Fruit fly (Drosophila melanogaster) whole organism, embryonic: ENCODE results near the gene Prx4.

ENCODE experiments used
- Asciz ChIP-seq: fragments of 200-800 bp; sonication (Bioruptor generic); optimal IDR thresholded peaks from 2 replicates; lab custom pipeline; 2017; ENCODE audit warnings: missing biosample characterization, mild to moderate bottlenecking, missing genetic modification characterization, missing genetic modification reagents
- CG10959 ChIP-seq: fragments of 200-800 bp; sonication (Bioruptor generic); IDR thresholded peaks from 2 replicates; pipeline ENCODE4 v1.3.6; 2022; ENCODE audit warnings: missing biosample characterization, missing genetic modification characterization
- CG11696 ChIP-seq: fragments of 200-800 bp; sonication (Bioruptor generic); IDR thresholded peaks from 2 replicates; pipeline ENCODE4 v1.3.6; 2022; ENCODE audit warnings: missing biosample characterization, missing genetic modification characterization
- CG12744 ChIP-seq: fragments of 200-800 bp; sonication (Bioruptor generic); optimal IDR thresholded peaks from 2 replicates; lab custom pipeline; 2016; ENCODE audit warnings: missing biosample characterization, missing genetic modification characterization
- CG15269 ChIP-seq: fragments of 200-800 bp; sonication (Bioruptor generic); optimal IDR thresholded peaks from 2 replicates; lab custom pipeline; 2018; ENCODE audit warnings: missing biosample characterization, mild to moderate bottlenecking, missing genetic modification characterization, moderate library complexity
- CG15601 ChIP-seq: fragments of 200-800 bp; sonication (Bioruptor generic); optimal IDR thresholded peaks from 3 replicates; lab custom pipeline; 2019; ENCODE audit warnings: missing biosample characterization, mild to moderate bottlenecking, missing genetic modification characterization, moderate library complexity
- CG15696 ChIP-seq: fragments of 200-800 bp; sonication (Bioruptor generic); optimal IDR thresholded peaks from 2 replicates; lab custom pipeline; 2019; ENCODE audit warnings: missing biosample characterization, mild to moderate bottlenecking, missing genetic modification characterization, moderate library complexity
- CG1603 ChIP-seq: fragments of 200-800 bp; sonication (Bioruptor generic); optimal IDR thresholded peaks from 2 replicates; lab custom pipeline; 2019; ENCODE audit warnings: missing biosample characterization, mild to moderate bottlenecking, missing genetic modification characterization, moderate library complexity
- CG1647 ChIP-seq: fragments of 200-800 bp; sonication (Bioruptor generic); optimal IDR thresholded peaks from 3 replicates; lab custom pipeline; 2016; ENCODE audit warnings: missing biosample characterization, missing genetic modification characterization
- CG17612 ChIP-seq: fragments of 200-800 bp; sonication (Bioruptor generic); IDR thresholded peaks from 2 replicates; pipeline ENCODE4 v1.3.6; 2022; ENCODE audit warnings: missing biosample characterization, missing genetic modification characterization
- CG18599 ChIP-seq: fragments of 200-800 bp; sonication (Bioruptor generic); optimal IDR thresholded peaks from 3 replicates; lab custom pipeline; 2017; ENCODE audit warnings: missing biosample characterization, missing genetic modification characterization, mild to moderate bottlenecking, moderate library complexity, missing genetic modification reagents
- CG2678 ChIP-seq: fragments of 200-800 bp; sonication (Bioruptor generic); optimal IDR thresholded peaks from 3 replicates; lab custom pipeline; 2019; ENCODE audit warnings: missing biosample characterization, mild to moderate bottlenecking, missing genetic modification characterization, moderate library complexity
- CG31388 ChIP-seq: fragments of 200-800 bp; sonication (Bioruptor generic); optimal IDR thresholded peaks from 2 replicates; lab custom pipeline; 2016; ENCODE audit warnings: missing biosample characterization, missing genetic modification characterization
- CG32532 ChIP-seq: fragments of 200-800 bp; sonication (Bioruptor generic); IDR thresholded peaks from 2 replicates; pipeline ENCODE4 v1.3.6; 2022; ENCODE audit warnings: missing biosample characterization, missing genetic modification characterization
- CG3838 ChIP-seq: fragments of 200-800 bp; sonication (Bioruptor generic); optimal IDR thresholded peaks from 3 replicates; lab custom pipeline; 2016; ENCODE audit warnings: missing biosample characterization, missing genetic modification characterization
- CG43689 ChIP-seq: fragments of 200-800 bp; sonication (Bioruptor generic); IDR thresholded peaks from 2 replicates; pipeline ENCODE4 v1.3.6; 2022; ENCODE audit warnings: missing biosample characterization, missing genetic modification characterization
- CG4404 ChIP-seq: fragments of 200-800 bp; sonication (Bioruptor generic); IDR thresholded peaks from 2 replicates; pipeline ENCODE4 v1.3.6; 2022; ENCODE audit warnings: missing biosample characterization, missing genetic modification characterization
- CG6791 ChIP-seq: fragments of 200-800 bp; sonication (Bioruptor generic); IDR thresholded peaks from 3 replicates; pipeline ENCODE4 v1.3.6; 2022; ENCODE audit warnings: missing biosample characterization, missing genetic modification characterization; ENCODE audit not compliant: partially characterized antibody
- CG9797 ChIP-seq: fragments of 200-800 bp; sonication (Bioruptor generic); optimal IDR thresholded peaks from 3 replicates; lab custom pipeline; 2018; ENCODE audit warnings: missing biosample characterization, mild to moderate bottlenecking, missing genetic modification characterization
- D ChIP-seq, 2 experiments: fragments of 200-800 bp in 1 of 2; fragments of >200 bp in 1 of 2; sonication (Bioruptor generic) in 1 of 2; optimal IDR thresholded peaks; 2 replicates in 1 of 2; 3 replicates in 1 of 2; lab custom pipeline; 2017; ENCODE audit warnings: mild to moderate bottlenecking in 1 of 2, missing biosample characterization in 1 of 2, missing genetic modification characterization in 1 of 2, missing genetic modification reagents in 1 of 2
- Fer1 ChIP-seq: fragments of 200-800 bp; sonication (Bioruptor generic); optimal IDR thresholded peaks from 2 replicates; lab custom pipeline; 2017; ENCODE audit warnings: missing biosample characterization, mild to moderate bottlenecking, missing genetic modification characterization
- Fer2 ChIP-seq: fragments of 200-800 bp; sonication (Bioruptor generic); optimal IDR thresholded peaks from 2 replicates; lab custom pipeline; 2018; ENCODE audit warnings: missing biosample characterization, mild to moderate bottlenecking, missing genetic modification characterization, moderate library complexity
- GATAe ChIP-seq: fragments of 200-800 bp; sonication (Bioruptor generic); conservative IDR thresholded peaks from 2 replicates; pipeline ENCODE4 v1.3.6; 2022; ENCODE audit warnings: missing biosample characterization, missing genetic modification characterization
- Hr51 ChIP-seq, 2 experiments: fragments of 200-800 bp; sonication (Bioruptor generic); optimal IDR thresholded peaks; 2 replicates in 1 of 2; 3 replicates in 1 of 2; lab custom pipeline; 2016 to 2018; ENCODE audit warnings: missing biosample characterization in 2 of 2, missing genetic modification characterization in 2 of 2, mild to moderate bottlenecking in 1 of 2, moderate library complexity in 1 of 2
- MESR4 ChIP-seq: fragments of 200-800 bp; sonication (Bioruptor generic); optimal IDR thresholded peaks from 2 replicates; lab custom pipeline; 2018; ENCODE audit warnings: missing biosample characterization, mild to moderate bottlenecking, missing genetic modification characterization, moderate library complexity
- MTF-1 ChIP-seq: fragments of 200-800 bp; sonication (Bioruptor generic); optimal IDR thresholded peaks from 2 replicates; lab custom pipeline; 2018; ENCODE audit warnings: missing biosample characterization, mild to moderate bottlenecking, missing genetic modification characterization, borderline replicate concordance
- NC2β ChIP-seq: fragments of 200-800 bp; sonication (Bioruptor generic); optimal IDR thresholded peaks from 2 replicates; lab custom pipeline; 2016; ENCODE audit warnings: missing biosample characterization, missing genetic modification characterization
- Ptx1 ChIP-seq: fragments of 200-800 bp; sonication (Bioruptor generic); IDR thresholded peaks from 2 replicates; pipeline ENCODE4 v1.3.6; 2022; ENCODE audit warnings: missing biosample characterization, missing genetic modification characterization
- Rfx ChIP-seq: fragments of 200-800 bp; sonication (Bioruptor generic); IDR thresholded peaks from 2 replicates; pipeline ENCODE4 v1.3.6; 2022; ENCODE audit warnings: missing biosample characterization, missing genetic modification characterization
- TFAM ChIP-seq: fragments of 200-800 bp; sonication (Bioruptor generic); optimal IDR thresholded peaks from 2 replicates; lab custom pipeline; 2017; ENCODE audit warnings: missing biosample characterization, missing genetic modification characterization, inconsistent platforms
- Vsx1 ChIP-seq: fragments of 200-800 bp; sonication (Bioruptor generic); optimal IDR thresholded peaks from 2 replicates; lab custom pipeline; 2017; ENCODE audit warnings: missing biosample characterization, mild to moderate bottlenecking, missing genetic modification characterization, missing genetic modification reagents
- al ChIP-seq: fragments of 200-800 bp; sonication (Bioruptor generic); IDR thresholded peaks from 2 replicates; pipeline ENCODE4 v1.3.6; 2022; ENCODE audit warnings: missing biosample characterization, missing genetic modification characterization
- bbx ChIP-seq: fragments of 200-800 bp; sonication (Bioruptor generic); IDR thresholded peaks from 2 replicates; pipeline ENCODE4 v1.3.6; 2022; ENCODE audit warnings: missing biosample characterization, missing genetic modification characterization; ENCODE audit not compliant: partially characterized antibody
- bcd ChIP-seq: fragments of 200-800 bp; sonication (Bioruptor generic); optimal IDR thresholded peaks from 2 replicates; lab custom pipeline; 2017; ENCODE audit warnings: missing biosample characterization, mild to moderate bottlenecking, missing genetic modification characterization
- btn ChIP-seq: fragments of 200-800 bp; sonication (Bioruptor generic); optimal IDR thresholded peaks from 2 replicates; lab custom pipeline; 2016; ENCODE audit warnings: missing biosample characterization, missing genetic modification characterization
- cg ChIP-seq: fragments of 200-800 bp; sonication (Bioruptor generic); optimal IDR thresholded peaks from 3 replicates; lab custom pipeline; 2019; ENCODE audit warnings: missing biosample characterization, mild to moderate bottlenecking, missing genetic modification characterization, moderate library complexity
- chn ChIP-seq: fragments of 200-800 bp; sonication (Bioruptor generic); optimal IDR thresholded peaks from 2 replicates; lab custom pipeline; 2016; ENCODE audit warnings: missing biosample characterization, missing genetic modification characterization
- dan ChIP-seq: fragments of 200-800 bp; sonication (Bioruptor generic); IDR thresholded peaks from 2 replicates; pipeline ENCODE4 v1.3.6; 2022; ENCODE audit warnings: missing biosample characterization, missing genetic modification characterization
- dm ChIP-seq: fragments of 200-800 bp; sonication (Bioruptor generic); optimal IDR thresholded peaks from 3 replicates; lab custom pipeline; 2016; ENCODE audit warnings: missing biosample characterization, missing genetic modification characterization
- ems ChIP-seq: fragments of 200-800 bp; sonication (Bioruptor generic); optimal IDR thresholded peaks from 3 replicates; lab custom pipeline; 2016; ENCODE audit warnings: missing biosample characterization, missing genetic modification characterization
- gro ChIP-seq: fragments of 200-800 bp; sonication (Bioruptor generic); optimal IDR thresholded peaks from 2 replicates; lab custom pipeline; 2016; ENCODE audit warnings: missing biosample characterization, missing genetic modification characterization
- onecut ChIP-seq: fragments of 200-800 bp; sonication (Bioruptor generic); IDR thresholded peaks from 2 replicates; pipeline ENCODE4 v1.3.6; 2022; ENCODE audit warnings: missing biosample characterization, missing genetic modification characterization
- pan ChIP-seq, 4 experiments: fragments of >200 bp in 3 of 4; fragments of 200-800 bp in 1 of 4; sonication (Bioruptor generic) in 1 of 4; optimal IDR thresholded peaks in 3 of 4; IDR thresholded peaks in 1 of 4; 2 replicates each; pipeline versions ENCODE4 v1.3.6 to Lab custom; 2017 to 2022; ENCODE audit warnings: missing biosample characterization in 2 of 4, missing genetic modification characterization in 2 of 4, mixed read lengths in 1 of 4
- ranshi ChIP-seq: fragments of 200-800 bp; sonication (Bioruptor generic); IDR thresholded peaks from 2 replicates; pipeline ENCODE4 v1.3.6; 2022; ENCODE audit warnings: missing biosample characterization, missing genetic modification characterization
- ro ChIP-seq: fragments of 200-800 bp; sonication (Bioruptor generic); IDR thresholded peaks from 2 replicates; pipeline ENCODE4 v1.3.6; 2022; ENCODE audit warnings: missing biosample characterization, missing genetic modification characterization
- sd ChIP-seq: fragments of 200-800 bp; sonication (Bioruptor generic); optimal IDR thresholded peaks from 3 replicates; lab custom pipeline; 2018; ENCODE audit warnings: missing biosample characterization, mild to moderate bottlenecking, missing genetic modification characterization, moderate library complexity
- twi ChIP-seq: fragments of 200-800 bp; optimal IDR thresholded peaks from 2 replicates; lab custom pipeline; 2019; ENCODE audit warnings: missing biosample characterization, mild to moderate bottlenecking, missing genetic modification characterization, moderate library complexity
- zen ChIP-seq: fragments of 200-800 bp; sonication (Bioruptor generic); optimal IDR thresholded peaks from 3 replicates; lab custom pipeline; 2018; ENCODE audit warnings: missing biosample characterization, mild to moderate bottlenecking, missing genetic modification characterization, moderate library complexity
- zfh2 ChIP-seq: fragments of 200-800 bp; sonication (Bioruptor generic); optimal IDR thresholded peaks from 2 replicates; lab custom pipeline; 2016; ENCODE audit warnings: missing biosample characterization, missing genetic modification characterization

The Prx4 gene

dm6 chr3L:3077568-3078107 lies 35.5 kb downstream of the Prx4 start (continued):
- TF ChIP-seq zen (tag; lab: Kevin White, UChicago): no peak
- TF ChIP-seq pan (optimal IDR thresholded peaks at IDR 0.05; lab: Kevin White, UChicago): no peak
- TF ChIP-seq pan (GFP tag; optimal IDR thresholded peaks at IDR 0.05 in 1 of 2, IDR thresholded peaks at IDR 0.05 in 1 of 2): peak in 1 of 2 experiments; percentile 58
- no peak for TF ChIP-seq dm (GFP tag; lab: Kevin White, UChicago)
- no peak for TF ChIP-seq Hr51 (GFP tag; optimal IDR thresholded peaks at IDR 0.05; lab: Kevin White, UChicago)
- peak; percentile 25 for TF ChIP-seq NC2β (GFP tag; lab: Kevin White, UChicago)
- no peak for TF ChIP-seq bcd (GFP tag; lab: Kevin White, UChicago)
- no peak for TF ChIP-seq btn (GFP tag; lab: Kevin White, UChicago)
- TF ChIP-seq CG15601 (tag; lab: Kevin White, UChicago): no peak
- TF ChIP-seq CG3838 (GFP tag; lab: Kevin White, UChicago): no peak
- peak; percentile 4 for TF ChIP-seq CG12744 (GFP tag; lab: Kevin White, UChicago)
- no peak for TF ChIP-seq CG4404 (GFP tag; lab: Robert Waterston, UW)
- no peak for TF ChIP-seq CG43689 (GFP tag; lab: Robert Waterston, UW)
- TF ChIP-seq Asciz (GFP tag; lab: Kevin White, UChicago): peak; percentile 48
- no peak for TF ChIP-seq D (optimal IDR thresholded peaks at IDR 0.05; lab: Kevin White, UChicago)
- no peak for TF ChIP-seq D (GFP tag; optimal IDR thresholded peaks at IDR 0.05; lab: Kevin White, UChicago)
- peak; percentile 88 for TF ChIP-seq cg (GFP tag; lab: Kevin White, UChicago)
- TF ChIP-seq CG18599 (GFP tag; lab: Kevin White, UChicago): peak; percentile 59
- TF ChIP-seq CG10959: no peak
- TF ChIP-seq ro (GFP tag; lab: Robert Waterston, UW): no peak
- peak; percentile 76 for TF ChIP-seq Fer1 (GFP tag; lab: Kevin White, UChicago)
- no peak for TF ChIP-seq twi (tag; lab: Kevin White, UChicago)
- no peak for TF ChIP-seq Fer2
- no peak for TF ChIP-seq dan
- TF ChIP-seq CG15696 (tag; lab: Kevin White, UChicago): no peak
- TF ChIP-seq ranshi (GFP tag; lab: Robert Waterston, UW): peak; percentile 4; the same call in 1 of the 2 replicates
- TF ChIP-seq MESR4 (GFP tag; lab: Kevin White, UChicago): no peak
- peak; percentile 17; the same call in 1 of the 2 replicates for TF ChIP-seq onecut (GFP tag; lab: Robert Waterston, UW)
- no peak for TF ChIP-seq bbx
- peak; percentile 44 for TF ChIP-seq MTF-1 (GFP tag; lab: Kevin White, UChicago)
- TF ChIP-seq ems (GFP tag; lab: Kevin White, UChicago): peak; percentile 22
- TF ChIP-seq CG32532 (GFP tag; lab: Robert Waterston, UW): peak; percentile 69
- peak; percentile 49 for TF ChIP-seq GATAe (GFP tag; lab: Robert Waterston, UW)
- TF ChIP-seq gro (GFP tag; lab: Kevin White, UChicago): peak; percentile 70
- TF ChIP-seq chn (GFP tag; lab: Kevin White, UChicago): peak; percentile 35
- no peak for TF ChIP-seq Vsx1
- peak; percentile 42 for TF ChIP-seq Ptx1 (GFP tag; lab: Robert Waterston, UW)
- peak; percentile 25 for TF ChIP-seq CG1603 (tag; lab: Kevin White, UChicago)
- no peak for TF ChIP-seq TFAM (GFP tag; lab: Kevin White, UChicago)
- peak; percentile 85 for TF ChIP-seq sd
- TF ChIP-seq CG9797 (GFP tag; lab: Kevin White, UChicago): no peak
- no peak for TF ChIP-seq CG11696 (GFP tag; lab: Robert Waterston, UW)
- no peak for TF ChIP-seq CG6791 (GFP tag; lab: Robert Waterston, UW)
- TF ChIP-seq CG17612 (GFP tag; lab: Robert Waterston, UW): no peak
- TF ChIP-seq zfh2 (GFP tag; lab: Kevin White, UChicago): peak; percentile 36
- TF ChIP-seq CG31388 (GFP tag; lab: Kevin White, UChicago): no peak
- TF ChIP-seq CG2678 (tag; lab: Kevin White, UChicago): peak; percentile 34
- peak; percentile 77 for TF ChIP-seq Rfx
- TF ChIP-seq al (GFP tag; lab: Robert Waterston, UW): peak; percentile 20; the same call in 1 of the 2 replicates
- TF ChIP-seq CG15269 (tag; lab: Kevin White, UChicago): peak; percentile 56
- TF ChIP-seq CG1647: no peak
